Fruit fly (Drosophila melanogaster): Measurements from ENCODE around the gene PpD3.

DNA sequence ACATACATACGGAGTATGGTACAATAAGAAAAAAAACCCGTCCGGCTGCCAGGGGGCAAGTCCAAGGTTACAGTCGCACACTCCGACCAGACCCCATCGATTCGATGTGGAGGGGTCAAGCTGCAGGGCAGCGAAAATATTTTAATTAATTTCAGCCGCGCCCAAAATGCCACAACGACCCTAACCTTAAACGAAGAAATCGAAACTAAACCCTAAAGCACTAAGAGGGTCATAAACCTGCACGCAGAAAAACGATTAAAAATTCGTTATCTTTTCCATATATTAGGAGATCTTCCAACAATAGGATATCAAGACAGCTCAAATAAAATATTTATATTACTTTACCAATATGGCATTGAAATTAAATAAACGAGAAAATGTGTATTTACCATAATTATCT lies 45.8 kb upstream of the PpD3 start:
- no peak for TF ChIP-seq CG14711 (tag; optimal IDR thresholded peaks at IDR 0.05)
- no peak for TF ChIP-seq cic (GFP tag; optimal IDR thresholded peaks at IDR 0.05)
- no peak for TF ChIP-seq cnc (optimal IDR thresholded peaks at IDR 0.05)

All from whole organism, adult.